Worm (Caenorhabditis elegans): ENCODE data around the gene srab-20.
"Not testable (repeated sequence)": the region's sequence is repeated elsewhere in the genome, so short reads cannot be mapped to it uniquely, and the experiment has no call there.

srab-20 gene

DNA sequence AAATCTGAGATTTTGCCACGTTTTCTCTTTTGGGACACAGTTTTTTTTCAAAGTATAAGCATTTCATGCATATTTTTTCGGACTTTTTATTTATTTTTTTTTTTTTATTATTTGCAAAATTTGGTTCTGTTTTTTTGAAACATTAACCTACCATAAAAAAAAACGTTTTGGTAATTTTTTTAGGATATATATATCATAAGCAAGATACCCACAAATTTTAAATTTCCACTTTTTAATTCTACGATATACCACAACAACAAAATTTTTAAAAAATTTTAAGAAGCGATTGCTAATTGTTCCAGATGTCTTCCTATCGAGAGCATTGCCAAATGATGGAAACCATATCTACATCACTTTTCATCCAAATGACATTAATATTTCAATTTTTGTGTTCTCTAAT, at the start of gene srab-20:
Gene srab-20 (plus strand): TSS at position 301 of the 400 bp plus-strand sequence.
- no peak for TF ChIP-seq unc-62 (GFP tag; optimal IDR thresholded peaks at IDR 0.05)

DNA sequence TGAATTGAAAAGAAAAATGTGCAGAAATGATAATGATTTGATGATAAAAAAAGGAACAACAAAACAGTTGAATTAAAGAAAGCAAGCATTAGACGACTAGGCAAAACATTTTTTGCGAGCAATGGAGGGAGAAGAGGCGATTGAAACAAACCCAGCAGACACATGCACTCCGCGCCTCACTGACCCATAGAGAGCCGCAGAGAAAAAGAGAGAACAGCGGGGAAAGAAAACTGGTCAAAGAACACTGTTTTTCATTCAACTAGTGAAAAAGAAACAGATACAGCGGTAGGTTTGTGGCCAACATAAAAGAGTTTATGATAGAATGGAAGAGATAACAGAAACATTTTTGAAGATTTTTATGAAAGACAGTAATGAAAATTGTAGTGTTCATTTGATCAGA, 40.5 kb upstream of the srab-20 start:
- TF ChIP-seq unc-62 (GFP tag; optimal IDR thresholded peaks at IDR 0.05): no peak

ce11 chrV:3391005-3391404, 37.8 kb upstream of the srab-20 start:
- no peak for TF ChIP-seq unc-62 (GFP tag; optimal IDR thresholded peaks at IDR 0.05)

- no peak for TF ChIP-seq unc-62 (GFP tag; optimal IDR thresholded peaks at IDR 0.05)
These were observed 34.7 kb upstream of the srab-20 start for ce11 chrV:3394065-3394464.

DNA sequence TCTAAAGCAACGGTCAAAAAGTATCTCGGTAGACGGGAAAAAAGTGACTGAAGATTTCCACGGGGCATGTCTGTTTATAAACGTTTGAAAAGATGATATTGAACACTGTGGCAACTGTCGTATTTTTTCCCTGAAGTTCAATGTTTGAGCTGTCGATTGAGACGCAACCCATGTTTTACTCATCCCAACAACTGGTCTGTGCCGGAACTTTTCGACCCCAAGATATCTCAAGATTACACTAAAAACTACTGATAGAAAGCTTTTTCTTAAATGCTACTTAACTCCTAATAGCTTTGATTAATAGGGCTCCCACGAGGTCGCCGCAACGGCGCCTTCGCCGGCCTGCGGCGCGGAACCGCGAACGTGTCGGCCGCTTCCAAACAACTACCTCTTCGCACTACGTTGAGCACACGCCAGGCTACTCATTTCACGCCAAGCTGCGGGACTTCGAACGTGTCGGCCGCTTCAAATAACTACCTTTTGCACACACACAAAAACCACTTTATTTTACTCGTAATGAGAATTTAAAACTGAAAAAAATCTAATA, 34.0 kb upstream of the srab-20 start, which contains the start of gene T20D4.15:
Gene T20D4.15 (minus strand): TSS at position 51 of the 547 bp plus-strand sequence.
- no peak for TF ChIP-seq unc-62 (GFP tag; optimal IDR thresholded peaks at IDR 0.05)

- not testable (repeated sequence) for TF ChIP-seq unc-62 (GFP tag; optimal IDR thresholded peaks at IDR 0.05)
These were observed 32.0 kb upstream of the srab-20 start, which contains the start of gene T20D4.12 for ce11 chrV:3396765-3397164. T20D4.12 (plus strand) TSS chrV:3397065.

ce11 chrV:3398314-3398713, 30.5 kb upstream of the srab-20 start, which contains the start of gene T20D4.11:
T20D4.11 (plus strand) TSS chrV:3398690.
- no peak for TF ChIP-seq unc-62 (GFP tag; optimal IDR thresholded peaks at IDR 0.05)

ce11 chrV:3399952-3400351, 28.8 kb upstream of the srab-20 start, which contains the start of gene T20D4.10:
T20D4.10 (plus strand) TSS chrV:3400252.
- not testable (repeated sequence) for TF ChIP-seq unc-62 (GFP tag; optimal IDR thresholded peaks at IDR 0.05)

ce11 chrV:3408602-3409001, 20.2 kb upstream of the srab-20 start, which contains the start of gene T20D4.7:
T20D4.7 (plus strand) TSS chrV:3408902.
- no peak for TF ChIP-seq unc-62 (GFP tag; optimal IDR thresholded peaks at IDR 0.05)

DNA sequence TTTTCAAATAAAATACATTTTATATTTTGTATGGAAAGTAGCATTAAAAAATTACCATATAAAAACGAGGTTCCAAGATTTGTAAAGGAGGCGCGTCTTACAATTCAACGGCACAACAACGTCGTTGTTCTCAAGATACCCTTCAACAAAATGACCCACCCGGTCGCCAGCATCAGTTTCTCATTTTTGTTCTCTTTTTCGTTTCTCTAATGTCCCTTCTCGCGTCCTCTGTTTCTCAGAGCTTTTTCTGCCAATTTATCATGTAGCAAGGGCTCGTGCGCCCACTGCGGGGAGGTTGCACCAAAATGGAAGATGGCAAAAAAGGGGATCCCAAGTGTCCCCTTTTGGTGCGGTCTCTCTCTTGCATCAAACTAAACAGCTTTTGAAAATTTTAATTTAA, 19.3 kb upstream of the srab-20 start:
- no peak for TF ChIP-seq unc-62 (GFP tag; optimal IDR thresholded peaks at IDR 0.05)

DNA sequence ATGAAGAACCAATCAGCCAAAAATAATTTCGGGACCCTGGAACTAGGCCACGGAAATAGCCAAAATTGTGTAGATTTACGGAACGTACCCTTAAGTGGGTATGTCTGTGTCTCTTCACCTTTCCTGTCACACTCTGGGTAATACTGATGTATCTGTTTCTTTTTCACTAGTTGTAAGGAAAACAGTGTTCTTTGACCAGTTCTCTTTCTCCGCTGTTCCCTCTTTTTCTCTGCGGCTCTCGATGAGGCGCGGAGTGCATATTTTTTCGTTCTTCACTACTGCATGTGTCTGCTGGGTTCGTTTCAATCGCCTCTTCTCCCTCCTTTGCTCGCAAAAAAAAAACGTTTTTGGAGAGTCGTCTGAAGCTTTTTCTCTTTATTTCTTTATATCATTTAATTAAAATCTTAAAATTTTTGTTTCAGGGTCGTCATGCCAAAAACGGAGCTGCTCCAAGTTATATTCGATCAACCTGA, 18.7 kb upstream of the srab-20 start, which contains the start of gene arrd-22:
Gene arrd-22 (plus strand): TSS at position 423 of the 473 bp plus-strand sequence.
- TF ChIP-seq unc-62 (GFP tag; optimal IDR thresholded peaks at IDR 0.05): no peak

DNA sequence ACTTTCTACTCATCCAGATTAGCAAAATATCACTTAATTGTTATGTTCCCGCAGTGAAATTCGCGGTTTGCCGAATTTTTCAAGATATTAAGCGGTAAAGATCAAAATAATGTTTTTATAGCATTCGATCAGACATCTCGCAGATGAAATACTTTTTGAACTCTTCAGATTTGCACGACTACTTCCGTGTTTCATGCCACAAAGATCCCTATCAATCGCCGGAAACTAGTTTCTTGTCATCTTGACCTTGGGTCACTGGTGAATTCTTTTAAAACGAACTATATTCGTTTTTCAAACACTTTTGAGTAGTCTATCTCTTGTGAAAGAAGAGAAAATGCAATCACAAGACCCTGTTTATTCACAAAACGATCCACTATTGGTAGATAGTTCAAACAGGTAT, 15.8 kb upstream of the srab-20 start, which contains the start of gene txt-11:
Gene txt-11 (plus strand): TSS at position 301 of the 400 bp plus-strand sequence.
- TF ChIP-seq unc-62 (GFP tag; optimal IDR thresholded peaks at IDR 0.05): no peak

- no peak for TF ChIP-seq unc-62 (GFP tag; optimal IDR thresholded peaks at IDR 0.05)
These were observed 10.9 kb upstream of the srab-20 start, which contains the start of gene T20D4.3 for ce11 chrV:3417928-3418327. T20D4.3 (plus strand) TSS chrV:3418228.

ce11 chrV:3424341-3424740, 4.5 kb upstream of the srab-20 start, which contains the start of gene srab-21:
srab-21 (minus strand) TSS chrV:3424441.
- TF ChIP-seq unc-62 (GFP tag; optimal IDR thresholded peaks at IDR 0.05): no peak

DNA sequence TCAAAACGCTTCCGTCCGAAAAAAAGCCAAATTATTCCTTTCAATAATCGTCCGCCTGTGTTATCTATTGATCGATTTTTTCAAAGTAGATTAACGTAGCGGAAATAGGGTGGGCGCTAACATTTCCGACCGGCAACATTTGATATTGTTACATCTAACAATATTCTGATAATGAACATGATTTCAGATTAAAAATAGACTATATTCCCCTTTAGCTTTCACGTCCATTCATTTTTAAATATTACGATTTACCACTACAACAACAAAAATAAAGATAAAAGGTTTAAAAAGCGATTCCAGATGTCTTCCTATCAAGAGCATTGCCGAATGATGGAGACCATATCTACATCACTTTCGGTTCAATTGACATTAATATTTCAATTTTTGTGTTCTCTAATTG, 2.7 kb upstream of the srab-20 start, which contains the start of gene srab-22:
Gene srab-22 (plus strand): TSS at position 301 of the 400 bp plus-strand sequence.
- TF ChIP-seq unc-62 (GFP tag; optimal IDR thresholded peaks at IDR 0.05): no peak

ce11 chrV:3431535-3431990, 2.8 kb downstream of the srab-20 start, which contains the start of the genes T20D4.19 and srj-9:
T20D4.19 (minus strand) TSS chrV:3431635.
srj-9 (plus strand) TSS chrV:3431940.
- no peak for TF ChIP-seq unc-62 (GFP tag; optimal IDR thresholded peaks at IDR 0.05)

ce11 chrV:3442609-3443008, 13.8 kb downstream of the srab-20 start:
- no peak for TF ChIP-seq unc-62 (GFP tag; optimal IDR thresholded peaks at IDR 0.05)

All from whole organism, dauer.